Fruit fly (Drosophila melanogaster): ENCODE data around the gene CG13895.

The CG13895 gene

DNA sequence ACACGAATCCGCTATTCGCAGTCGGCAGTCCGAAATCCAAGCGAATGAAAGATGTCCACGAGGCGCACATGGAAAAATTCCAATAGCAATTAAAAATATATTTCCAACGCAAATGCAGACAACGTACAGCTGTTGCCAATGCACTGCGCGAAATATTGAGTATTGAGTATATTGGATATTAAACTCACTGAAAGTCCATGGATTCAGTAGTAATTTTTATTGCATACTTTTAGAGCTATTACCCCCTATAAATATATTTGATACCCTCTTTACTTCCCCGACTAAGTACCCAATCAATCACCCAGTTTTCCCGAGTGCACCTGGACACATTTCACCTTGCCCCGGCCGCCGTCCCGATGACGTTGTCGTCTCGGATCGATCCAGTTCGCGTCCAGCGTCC lies 33.7 kb upstream of the CG13895 start:
- peak; percentile 52 for TF ChIP-seq Med (GFP tag)
- TF ChIP-seq Elba2 (GFP tag; optimal IDR thresholded peaks at IDR 0.05), result no peak
- peak; percentile 0 for TF ChIP-seq CG1603 (tag; optimal IDR thresholded peaks at IDR 0.05)
- peak; percentile 7; the same call in 1 of the 2 replicates for TF ChIP-seq Xrp1 (GFP tag; IDR thresholded peaks at IDR 0.05)
- peak in 1 of 2 experiments; percentile 23 for TF ChIP-seq bsh (GFP tag; optimal IDR thresholded peaks at IDR 0.05)
- TF ChIP-seq CG14860 (GFP tag; IDR thresholded peaks at IDR 0.05; ENCODE audit: partially characterized antibody), result no peak
- TF ChIP-seq CG9876 (GFP tag; optimal IDR thresholded peaks at IDR 0.05), result no peak
- no peak for TF ChIP-seq Hmx (GFP tag; optimal IDR thresholded peaks at IDR 0.05)
- no peak for TF ChIP-seq CG42726 (GFP tag; IDR thresholded peaks at IDR 0.05; ENCODE audit: partially characterized antibody)
- peak; percentile 57 for TF ChIP-seq zf30C (GFP tag; optimal IDR thresholded peaks at IDR 0.05)
- no peak for TF ChIP-seq CG2202 (tag; optimal IDR thresholded peaks at IDR 0.05)
- TF ChIP-seq nom (GFP tag; optimal IDR thresholded peaks at IDR 0.05), result no peak
- TF ChIP-seq CoRest (tag; optimal IDR thresholded peaks at IDR 0.05), result no peak
- TF ChIP-seq Drgx (GFP tag; IDR thresholded peaks at IDR 0.05), result peak; percentile 77
- no peak for TF ChIP-seq grau (tag; optimal IDR thresholded peaks at IDR 0.05)

DNA sequence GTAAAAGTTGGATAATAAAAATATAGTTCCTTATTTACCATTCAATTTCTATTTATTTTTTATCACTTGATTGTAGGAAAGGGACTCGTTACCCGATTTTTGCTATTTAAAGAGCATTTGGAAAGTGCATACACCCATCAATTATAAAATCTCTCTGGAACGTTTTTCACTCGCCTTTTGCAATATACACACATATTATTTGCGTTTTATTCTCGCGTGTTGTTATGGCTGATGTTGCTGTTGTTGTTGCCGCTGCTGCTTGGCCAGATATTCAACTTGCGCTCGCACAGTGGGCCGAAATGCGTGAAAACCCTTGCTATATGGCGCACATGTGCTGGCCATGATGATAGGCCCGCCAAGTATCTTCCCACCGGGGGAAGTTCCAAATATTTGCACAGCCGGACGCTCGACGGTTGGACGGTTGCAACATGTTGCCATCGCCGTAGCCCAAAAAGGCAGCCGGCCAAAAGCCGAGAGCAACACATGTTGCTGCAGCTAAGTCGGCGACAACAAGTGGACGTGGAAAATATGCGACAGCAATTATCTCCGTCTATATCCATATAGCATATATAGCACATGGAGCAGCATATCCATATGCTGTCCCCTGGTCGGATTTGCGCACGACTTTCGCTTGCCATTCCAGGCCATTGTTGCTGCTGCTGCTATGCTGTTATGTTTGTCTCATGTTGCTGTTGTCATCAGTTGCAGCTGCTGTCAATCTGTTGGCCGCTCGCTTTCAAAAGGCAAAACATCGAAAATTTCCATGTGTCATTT lies 31.5 kb upstream of the CG13895 start:
- TF ChIP-seq dmrt99B (tag; optimal IDR thresholded peaks at IDR 0.05) (peak; percentile 12), lbe (GFP tag; optimal IDR thresholded peaks at IDR 0.05) (peak; percentile 39), CG12104 (GFP tag; optimal IDR thresholded peaks at IDR 0.05) (no peak), dati (GFP tag; IDR thresholded peaks at IDR 0.05) (no peak), CG9932 (GFP tag; IDR thresholded peaks at IDR 0.05) (0 out of 2 replicates have a peak, but pooled peaks have one; percentile 17), vvl (GFP tag; IDR thresholded peaks at IDR 0.05) (0 out of 2 replicates have a peak, but pooled peaks have one; percentile 17), bab2 (GFP tag; optimal IDR thresholded peaks at IDR 0.05) (no peak), CG4360 (GFP tag; IDR thresholded peaks at IDR 0.05) (peak; percentile 55), CG7963 (GFP tag; IDR thresholded peaks at IDR 0.05; ENCODE audit: partially characterized antibody) (0 out of 3 replicates have a peak, but pooled peaks have one; percentile 39), HHEX (GFP tag; optimal IDR thresholded peaks at IDR 0.05) (peak; percentile 10), CG5180 (GFP tag; optimal IDR thresholded peaks at IDR 0.05) (peak; percentile 26), Rx (GFP tag; IDR thresholded peaks at IDR 0.05) (no peak), CG17186 (GFP tag; optimal IDR thresholded peaks at IDR 0.05) (no peak), D19B (GFP tag; optimal IDR thresholded peaks at IDR 0.05) (peak; percentile 32), CG6254 (GFP tag; optimal IDR thresholded peaks at IDR 0.05) (peak; percentile 22), Hmr (GFP tag; optimal IDR thresholded peaks at IDR 0.05) (no peak), psq (GFP tag; optimal IDR thresholded peaks at IDR 0.05) (no peak), lov (optimal IDR thresholded peaks at IDR 0.05) (no peak), lov (GFP tag; IDR thresholded peaks at IDR 0.05) (0 out of 3 replicates have a peak, but pooled peaks have one; percentile 36), row (GFP tag; IDR thresholded peaks at IDR 0.05) (peak; percentile 55), Atf-2 (GFP tag; optimal IDR thresholded peaks at IDR 0.05) (peak; percentile 11), CG5953 (GFP tag; IDR thresholded peaks at IDR 0.05) (no peak), D19A (tag; optimal IDR thresholded peaks at IDR 0.05) (peak; percentile 87), CG6175 (GFP tag; IDR thresholded peaks at IDR 0.05) (no peak), stc (GFP tag; IDR thresholded peaks at IDR 0.05) (0 out of 2 replicates have a peak, but pooled peaks have one; percentile 11), CG7556 (GFP tag; optimal IDR thresholded peaks at IDR 0.05) (no peak), CG2712 (tag; optimal IDR thresholded peaks at IDR 0.05) (no peak), CG17912 (GFP tag; optimal IDR thresholded peaks at IDR 0.05) (no peak), Trl (optimal IDR thresholded peaks at IDR 0.05) (peak in 1 of 2 experiments; percentile 55), Trl (GFP tag; optimal IDR thresholded peaks at IDR 0.05) (no peak), Dp (GFP tag; optimal IDR thresholded peaks at IDR 0.05) (no peak), CG10267 (tag; optimal IDR thresholded peaks at IDR 0.05) (no peak), twi (tag; optimal IDR thresholded peaks at IDR 0.05) (peak; percentile 99), CG4707 (GFP tag; optimal IDR thresholded peaks at IDR 0.05) (peak; percentile 80)

All from whole organism, embryonic.